Fruit fly (Drosophila melanogaster) whole organism: ENCODE measurements around the gene CG5883.

ENCODE experiments used
- CG8478 ChIP-seq: fragments of >200 bp; optimal IDR thresholded peaks from 2 replicates; lab custom pipeline; 2018; ENCODE audit warnings: inconsistent platforms
- Dll ChIP-seq: fragments of >200 bp; optimal IDR thresholded peaks from 2 replicates; lab custom pipeline; 2017
- EcR ChIP-seq, 2 experiments: fragments of >200 bp; optimal IDR thresholded peaks; 2 replicates each; lab custom pipeline; 2017; ENCODE audit warnings: missing biosample characterization in 2 of 2, missing genetic modification characterization in 2 of 2, missing genetic modification reagents in 2 of 2
- pan ChIP-seq: fragments of >200 bp; optimal IDR thresholded peaks from 2 replicates; lab custom pipeline; 2017
- psq ChIP-seq: fragments of >200 bp; optimal IDR thresholded peaks from 2 replicates; lab custom pipeline; 2017
- usp ChIP-seq: fragments of >200 bp; optimal IDR thresholded peaks from 2 replicates; lab custom pipeline; 2017; ENCODE audit warnings: missing biosample characterization, missing genetic modification characterization, mixed read lengths

DNA sequence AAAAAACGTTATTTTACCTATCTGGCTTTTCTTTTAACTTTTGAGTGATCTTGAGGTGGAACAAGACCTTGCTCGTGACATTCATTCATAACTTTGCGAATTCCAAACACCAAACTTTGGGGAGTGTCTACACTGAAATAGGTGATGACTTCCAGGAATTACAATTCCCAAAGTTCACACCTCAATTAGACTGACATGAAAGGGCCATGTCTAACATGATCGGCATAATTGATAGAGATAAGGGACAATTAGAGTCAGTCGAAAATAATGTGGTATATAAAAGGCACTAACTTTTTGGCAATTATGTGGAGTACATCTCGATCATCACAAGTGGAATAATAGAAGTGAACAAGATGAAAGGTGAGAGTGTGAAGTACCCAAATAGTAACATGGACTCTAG lies 31.2 kb upstream of the CG5883 start, which contains the start of gene CG43896:
- no peak for TF ChIP-seq pan
- no peak for TF ChIP-seq Dll (lab: Kevin White, UChicago)
- TF ChIP-seq EcR (GFP tag; optimal IDR thresholded peaks at IDR 0.05; lab: Kevin White, UChicago): no peak
- TF ChIP-seq psq (lab: Kevin White, UChicago): no peak
- no peak for TF ChIP-seq CG8478
- TF ChIP-seq usp (GFP tag; lab: Kevin White, UChicago): no peak
